Worm (Caenorhabditis elegans): Measurements from ENCODE around the gene srx-101.

Gene srx-101

DNA sequence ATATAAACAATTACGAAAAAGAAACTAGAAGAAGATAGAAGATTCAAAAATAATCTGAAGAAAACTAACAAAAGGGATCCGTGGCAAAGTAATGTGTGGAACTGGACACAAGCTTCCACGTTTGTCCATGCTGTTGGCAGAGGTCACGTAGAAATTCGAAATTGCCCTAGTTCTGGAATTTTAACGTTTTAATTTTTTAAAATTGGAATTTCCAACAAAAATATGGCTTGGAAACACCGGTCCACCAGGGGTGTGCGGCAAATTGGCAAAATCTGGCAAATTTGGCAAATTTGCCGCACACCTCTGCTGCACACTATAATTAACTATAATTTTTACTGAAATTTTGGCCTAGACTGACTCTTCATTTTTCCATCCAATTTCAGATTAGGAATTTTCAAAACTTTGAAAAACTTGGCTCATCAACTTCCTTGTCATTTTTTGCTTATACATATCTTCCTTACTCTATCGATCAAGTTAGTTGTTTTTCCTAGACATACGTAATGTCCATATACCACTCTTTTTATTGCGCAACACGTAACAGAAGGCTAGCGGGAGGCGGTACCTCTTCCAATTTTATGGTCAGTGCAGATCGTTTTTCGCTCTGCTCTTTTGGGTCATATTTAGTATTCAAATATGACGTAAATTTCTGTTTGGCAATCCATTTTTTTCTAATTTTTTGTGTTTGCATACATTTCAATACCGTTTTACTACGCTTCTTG, 9.0 kb downstream of the srx-101 start, which contains the start of gene F19B10.10:
TSS of gene F19B10.10 (minus strand) at position 51 of the 719 bp plus-strand sequence.
- TF ChIP-seq R02D3.7 (tag; optimal IDR thresholded peaks at IDR 0.05), result no peak
- no peak for TF ChIP-seq mdl-1 (tag; optimal IDR thresholded peaks at IDR 0.05)
- TF ChIP-seq aly-2 (tag; optimal IDR thresholded peaks at IDR 0.05), result no peak
- no peak for TF ChIP-seq nhr-76 (tag; optimal IDR thresholded peaks at IDR 0.05)
- TF ChIP-seq ztf-4 (tag; optimal IDR thresholded peaks at IDR 0.05), result no peak
- no peak for TF ChIP-seq nhr-11 (tag; optimal IDR thresholded peaks at IDR 0.05)
- no peak for TF ChIP-seq ama-1 (optimal IDR thresholded peaks at IDR 0.05)
- TF ChIP-seq fkh-10 (GFP tag; optimal IDR thresholded peaks at IDR 0.05), result no peak
- TF ChIP-seq hmg-11 (tag; optimal IDR thresholded peaks at IDR 0.05), result no peak
- TF ChIP-seq elt-1 (tag; optimal IDR thresholded peaks at IDR 0.05), result no peak
- TF ChIP-seq ceh-9 (tag; optimal IDR thresholded peaks at IDR 0.05), result no peak
- TF ChIP-seq ceh-16 (tag; optimal IDR thresholded peaks at IDR 0.05), result no peak
- no peak for TF ChIP-seq egl-27 (tag; optimal IDR thresholded peaks at IDR 0.05)
- TF ChIP-seq snpc-4 (tag; optimal IDR thresholded peaks at IDR 0.05), result no peak
- TF ChIP-seq elt-2 (tag; optimal IDR thresholded peaks at IDR 0.05), result no peak
- TF ChIP-seq ceh-82 (tag; optimal IDR thresholded peaks at IDR 0.05), result no peak
- no peak for TF ChIP-seq nfya-1 (tag; optimal IDR thresholded peaks at IDR 0.05; ENCODE audit: insufficient read depth)
- TF ChIP-seq sea-2 (GFP tag; optimal IDR thresholded peaks at IDR 0.05), result no peak
- TF ChIP-seq lsy-12 (tag; optimal IDR thresholded peaks at IDR 0.05), result no peak
- TF ChIP-seq eor-1 (tag; optimal IDR thresholded peaks at IDR 0.05), result no peak

DNA sequence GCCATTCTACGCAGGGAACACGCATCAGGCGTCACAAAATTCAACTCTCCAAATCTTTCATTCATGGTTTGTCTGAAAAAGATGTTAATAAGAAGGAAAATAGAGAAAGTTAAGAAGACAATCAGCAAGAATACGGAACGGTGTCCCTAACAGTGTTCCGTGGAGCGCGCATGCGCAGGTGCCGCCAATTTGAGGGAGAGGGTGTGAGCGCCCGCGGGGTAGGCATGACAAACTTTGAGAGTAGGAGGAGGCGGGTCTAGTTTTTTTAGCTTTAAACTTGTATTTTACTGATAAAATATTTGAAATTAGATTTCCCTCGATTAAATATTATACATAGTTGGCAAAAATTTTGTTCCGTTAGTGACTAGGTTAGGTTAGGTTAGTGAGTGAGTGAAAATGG, 10.2 kb downstream of the srx-101 start:
- no peak for TF ChIP-seq ceh-9 (tag; optimal IDR thresholded peaks at IDR 0.05)

DNA sequence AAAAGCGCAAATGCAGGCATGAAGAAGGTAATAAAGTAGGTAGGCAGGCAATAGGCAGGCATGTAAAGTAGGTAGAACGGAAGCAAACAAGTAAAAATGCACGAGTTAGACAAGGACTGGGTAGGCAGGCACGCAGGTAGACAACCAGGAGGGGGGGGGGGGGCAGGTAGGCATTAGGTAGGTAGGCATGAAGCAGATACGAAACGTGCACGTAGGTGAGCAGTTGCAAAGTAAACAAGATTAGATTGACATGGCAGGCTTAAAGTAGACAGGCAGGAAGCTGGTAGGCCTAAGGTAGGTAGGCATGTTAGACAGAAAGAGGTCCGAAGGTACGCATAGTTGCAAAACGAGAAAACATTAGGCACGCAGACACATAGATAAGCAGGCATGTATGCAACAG, 11.6 kb downstream of the srx-101 start:
- TF ChIP-seq nhr-43 (tag; optimal IDR thresholded peaks at IDR 0.05; ENCODE audit: poor library complexity, severe bottlenecking) (no peak), daf-12 (tag; optimal IDR thresholded peaks at IDR 0.05) (no peak), ceh-16 (tag; optimal IDR thresholded peaks at IDR 0.05) (no peak), zag-1 (tag; optimal IDR thresholded peaks at IDR 0.05) (no peak), nhr-237 (tag; optimal IDR thresholded peaks at IDR 0.05) (no peak), elt-2 (tag; optimal IDR thresholded peaks at IDR 0.05) (no peak), nhr-77 (tag; optimal IDR thresholded peaks at IDR 0.05) (no peak), pha-4 (tag; optimal IDR thresholded peaks at IDR 0.05) (no peak), unc-62 (GFP tag; optimal IDR thresholded peaks at IDR 0.05) (no peak), hmg-11 (tag; optimal IDR thresholded peaks at IDR 0.05) (no peak), aly-2 (tag; optimal IDR thresholded peaks at IDR 0.05) (no peak), nfya-1 (tag; optimal IDR thresholded peaks at IDR 0.05; ENCODE audit: insufficient read depth) (no peak), sea-2 (GFP tag; optimal IDR thresholded peaks at IDR 0.05) (no peak), skn-1 (tag; optimal IDR thresholded peaks at IDR 0.05) (no peak), fos-1 (tag; optimal IDR thresholded peaks at IDR 0.05) (no peak), fkh-10 (GFP tag; optimal IDR thresholded peaks at IDR 0.05) (no peak), ama-1 (optimal IDR thresholded peaks at IDR 0.05) (no peak), eor-1 (tag; optimal IDR thresholded peaks at IDR 0.05) (no peak)

DNA sequence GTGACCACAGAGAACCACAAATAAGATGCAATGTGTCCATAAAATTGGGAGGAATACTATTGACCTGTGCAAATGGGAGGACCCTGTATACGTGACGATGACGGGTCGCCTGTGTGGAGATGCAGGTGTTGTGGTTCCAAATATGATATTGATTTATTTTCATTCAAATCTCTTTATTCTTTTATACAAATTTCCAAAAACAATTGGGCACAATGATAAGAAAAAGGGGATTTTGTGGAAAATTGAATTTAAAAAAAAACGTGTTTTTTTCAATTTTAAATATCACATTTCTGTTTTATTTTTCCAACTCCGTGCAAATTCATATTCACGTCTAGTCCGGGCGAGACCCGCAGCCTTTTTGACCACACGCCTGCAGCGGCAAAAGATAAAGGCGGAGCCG, 15.4 kb downstream of the srx-101 start, which contains the start of gene F19B10.2:
TSS of gene F19B10.2 (plus strand) at position 301 of the 400 bp plus-strand sequence.
- TF ChIP-seq lsy-12 (tag; optimal IDR thresholded peaks at IDR 0.05) (no peak), ztf-11 (tag; optimal IDR thresholded peaks at IDR 0.05) (no peak), fkh-10 (GFP tag; optimal IDR thresholded peaks at IDR 0.05) (no peak), tbx-2 (tag; optimal IDR thresholded peaks at IDR 0.05) (no peak), egl-27 (tag; optimal IDR thresholded peaks at IDR 0.05) (no peak), nhr-67 (tag; optimal IDR thresholded peaks at IDR 0.05) (no peak), pqm-1 (tag; optimal IDR thresholded peaks at IDR 0.05) (no peak), mdl-1 (tag; optimal IDR thresholded peaks at IDR 0.05) (no peak), lin-39 (tag; optimal IDR thresholded peaks at IDR 0.05) (no peak), fos-1 (tag; optimal IDR thresholded peaks at IDR 0.05) (no peak)

DNA sequence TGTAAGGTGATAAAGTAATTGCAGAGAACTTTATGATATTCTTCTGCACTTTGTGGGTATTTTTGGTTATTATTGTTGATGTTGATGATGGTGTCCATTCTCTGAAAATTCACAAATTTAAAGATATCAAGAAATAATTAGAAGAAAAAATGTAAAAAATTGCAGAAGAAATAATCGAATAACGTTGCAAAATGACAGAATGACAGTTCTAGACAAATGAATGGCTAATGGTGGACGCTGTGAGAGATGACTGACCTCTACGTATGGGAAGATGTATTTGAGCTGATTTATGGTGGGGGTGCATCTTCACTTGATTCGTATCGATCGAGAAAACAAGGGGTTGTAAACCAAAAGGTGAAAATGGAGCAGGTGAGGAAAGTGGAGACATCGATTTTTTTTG, 17.1 kb downstream of the srx-101 start, which contains the start of gene sea-1:
TSS of gene sea-1 (minus strand) at position 101 of the 400 bp plus-strand sequence.
- TF ChIP-seq ceh-82 (tag; optimal IDR thresholded peaks at IDR 0.05) (no peak), aly-2 (tag; optimal IDR thresholded peaks at IDR 0.05) (no peak), ztf-4 (tag; optimal IDR thresholded peaks at IDR 0.05) (no peak), nhr-67 (tag; optimal IDR thresholded peaks at IDR 0.05) (no peak), pqm-1 (tag; optimal IDR thresholded peaks at IDR 0.05) (no peak), nhr-77 (tag; optimal IDR thresholded peaks at IDR 0.05) (no peak), ceh-9 (tag; optimal IDR thresholded peaks at IDR 0.05) (no peak), nhr-43 (tag; optimal IDR thresholded peaks at IDR 0.05; ENCODE audit: poor library complexity, severe bottlenecking) (no peak), unc-39 (tag; optimal IDR thresholded peaks at IDR 0.05) (no peak)

All from whole organism, L3 larva.